Fruit fly (Drosophila melanogaster) whole organism, embryonic: Measurements from ENCODE around the gene CG11670.

Experiments
- CG10431 ChIP-seq: fragments of 200-800 bp; sonication (Bioruptor generic); optimal IDR thresholded peaks from 3 replicates; lab custom pipeline; 2018; ENCODE audit warnings: missing biosample characterization, mild to moderate bottlenecking, missing genetic modification characterization
- CG11504 ChIP-seq: fragments of 200-800 bp; sonication (Bioruptor generic); optimal IDR thresholded peaks from 3 replicates; lab custom pipeline; 2019; ENCODE audit warnings: missing biosample characterization, mild to moderate bottlenecking, missing genetic modification characterization, moderate library complexity
- CG11695 ChIP-seq: fragments of 200-800 bp; sonication (Bioruptor generic); IDR thresholded peaks from 3 replicates; pipeline ENCODE4 v1.3.6; 2022; ENCODE audit warnings: missing biosample characterization, missing genetic modification characterization
- CG12155 ChIP-seq: fragments of 200-800 bp; sonication (Bioruptor generic); optimal IDR thresholded peaks from 3 replicates; lab custom pipeline; 2016; ENCODE audit warnings: missing biosample characterization, missing genetic modification characterization
- CG14860 ChIP-seq: fragments of 200-800 bp; sonication (Bioruptor generic); IDR thresholded peaks from 3 replicates; pipeline ENCODE4 v1.3.6; 2022; ENCODE audit warnings: missing biosample characterization, missing genetic modification characterization; ENCODE audit not compliant: partially characterized antibody
- CG15696 ChIP-seq: fragments of 200-800 bp; sonication (Bioruptor generic); optimal IDR thresholded peaks from 2 replicates; lab custom pipeline; 2019; ENCODE audit warnings: missing biosample characterization, mild to moderate bottlenecking, missing genetic modification characterization, moderate library complexity
- CG18599 ChIP-seq: fragments of 200-800 bp; sonication (Bioruptor generic); optimal IDR thresholded peaks from 3 replicates; lab custom pipeline; 2017; ENCODE audit warnings: missing biosample characterization, missing genetic modification characterization, mild to moderate bottlenecking, moderate library complexity, missing genetic modification reagents
- CG30403 ChIP-seq: fragments of 200-800 bp; sonication (Bioruptor generic); optimal IDR thresholded peaks from 3 replicates; lab custom pipeline; 2016; ENCODE audit warnings: missing biosample characterization, missing genetic modification characterization
- CG3163 ChIP-seq: fragments of 200-800 bp; sonication (Bioruptor generic); optimal IDR thresholded peaks from 3 replicates; lab custom pipeline; 2016; ENCODE audit warnings: missing biosample characterization, missing genetic modification characterization
- CG4730 ChIP-seq: fragments of 200-800 bp; sonication (Bioruptor generic); IDR thresholded peaks from 2 replicates; pipeline ENCODE4 v1.3.6; 2022; ENCODE audit warnings: missing biosample characterization, missing genetic modification characterization
- CG6254 ChIP-seq: fragments of 200-800 bp; sonication (Bioruptor generic); optimal IDR thresholded peaks from 3 replicates; lab custom pipeline; 2017; ENCODE audit warnings: mild to moderate bottlenecking, missing biosample characterization, missing genetic modification reagents, missing genetic modification characterization
- CG6689 ChIP-seq: fragments of 200-800 bp; sonication (Bioruptor generic); IDR thresholded peaks from 2 replicates; pipeline ENCODE4 v1.3.6; 2022; ENCODE audit warnings: missing biosample characterization, missing genetic modification characterization
- CG8388 ChIP-seq: fragments of 200-800 bp; sonication (Bioruptor generic); optimal IDR thresholded peaks from 2 replicates; lab custom pipeline; 2019; ENCODE audit warnings: missing biosample characterization, mild to moderate bottlenecking, missing genetic modification characterization, moderate library complexity
- CG8924 ChIP-seq: fragments of 200-800 bp; optimal IDR thresholded peaks from 3 replicates; lab custom pipeline; 2019; ENCODE audit warnings: missing biosample characterization, mild to moderate bottlenecking, missing genetic modification characterization, moderate library complexity
- CG9437 ChIP-seq: fragments of 200-800 bp; sonication (Bioruptor generic); optimal IDR thresholded peaks from 2 replicates; lab custom pipeline; 2018; ENCODE audit warnings: missing biosample characterization, mild to moderate bottlenecking, missing genetic modification characterization
- CG9876 ChIP-seq: fragments of 200-800 bp; sonication (Bioruptor generic); optimal IDR thresholded peaks from 2 replicates; lab custom pipeline; 2016; ENCODE audit warnings: missing biosample characterization, missing genetic modification characterization
- CrebB ChIP-seq: fragments of 200-800 bp; sonication (Bioruptor generic); optimal IDR thresholded peaks from 3 replicates; lab custom pipeline; 2018; ENCODE audit warnings: missing biosample characterization, mild to moderate bottlenecking, missing genetic modification characterization
- Drgx ChIP-seq: fragments of 200-800 bp; sonication (Bioruptor generic); IDR thresholded peaks from 2 replicates; pipeline ENCODE4 v1.3.6; 2022; ENCODE audit warnings: missing biosample characterization, missing genetic modification characterization
- GATAe ChIP-seq: fragments of 200-800 bp; sonication (Bioruptor generic); conservative IDR thresholded peaks from 2 replicates; pipeline ENCODE4 v1.3.6; 2022; ENCODE audit warnings: missing biosample characterization, missing genetic modification characterization
- HHEX ChIP-seq: fragments of 200-800 bp; sonication (Bioruptor generic); optimal IDR thresholded peaks from 3 replicates; lab custom pipeline; 2017; ENCODE audit warnings: missing biosample characterization, mild to moderate bottlenecking, missing genetic modification characterization, missing genetic modification reagents
- HLH4C ChIP-seq: fragments of 200-800 bp; sonication (Bioruptor generic); IDR thresholded peaks from 3 replicates; pipeline ENCODE4 v1.3.6; 2022; ENCODE audit warnings: missing biosample characterization, missing genetic modification characterization; ENCODE audit not compliant: partially characterized antibody
- HmgZ ChIP-seq: fragments of 200-800 bp; sonication (Bioruptor generic); optimal IDR thresholded peaks from 2 replicates; lab custom pipeline; 2018; ENCODE audit warnings: missing biosample characterization, mild to moderate bottlenecking, missing genetic modification characterization
- Hsf ChIP-seq: fragments of 200-800 bp; sonication (Bioruptor generic); optimal IDR thresholded peaks from 3 replicates; lab custom pipeline; 2016; ENCODE audit warnings: missing biosample characterization, missing genetic modification characterization
- Lhr ChIP-seq: fragments of 200-800 bp; sonication (Bioruptor generic); optimal IDR thresholded peaks from 3 replicates; lab custom pipeline; 2017; ENCODE audit warnings: mild to moderate bottlenecking, missing biosample characterization, missing genetic modification reagents, missing genetic modification characterization
- Mes4 ChIP-seq: fragments of 200-800 bp; sonication (Bioruptor generic); optimal IDR thresholded peaks from 2 replicates; lab custom pipeline; 2016; ENCODE audit warnings: missing biosample characterization, missing genetic modification characterization
- Opbp ChIP-seq: fragments of 200-800 bp; sonication (Bioruptor generic); IDR thresholded peaks from 3 replicates; pipeline ENCODE4 v1.3.6; 2022; ENCODE audit warnings: missing biosample characterization, missing genetic modification characterization; ENCODE audit not compliant: partially characterized antibody
- Sin3A ChIP-seq: fragments of >200 bp; optimal IDR thresholded peaks from 2 replicates; lab custom pipeline; 2018
- Sry-δ ChIP-seq: fragments of 200-800 bp; sonication (Bioruptor generic); optimal IDR thresholded peaks from 2 replicates; lab custom pipeline; 2016; ENCODE audit warnings: missing biosample characterization, missing genetic modification characterization
- Tbp ChIP-seq: fragments of >200 bp; optimal IDR thresholded peaks from 2 replicates; lab custom pipeline; 2018; ENCODE audit warnings: missing biosample characterization, missing genetic modification characterization
- Trl ChIP-seq, 3 experiments: fragments of >200 bp in 2 of 3; fragments of 200-800 bp in 1 of 3; sonication (Bioruptor generic) in 1 of 3; optimal IDR thresholded peaks; 2 replicates in 1 of 3; 3 replicates in 2 of 3; lab custom pipeline; 2016 to 2017; ENCODE audit warnings: missing biosample characterization in 1 of 3, missing genetic modification characterization in 1 of 3
- Xrp1 ChIP-seq: fragments of 200-800 bp; sonication (Bioruptor generic); IDR thresholded peaks from 2 replicates; pipeline ENCODE4 v1.3.6; 2022; ENCODE audit warnings: missing biosample characterization, missing genetic modification characterization
- ara ChIP-seq: fragments of 200-800 bp; sonication (Bioruptor generic); IDR thresholded peaks from 2 replicates; pipeline ENCODE4 v1.3.6; 2022; ENCODE audit warnings: missing biosample characterization, missing genetic modification characterization
- bab2 ChIP-seq: fragments of 200-800 bp; sonication (Bioruptor generic); optimal IDR thresholded peaks from 2 replicates; lab custom pipeline; 2016; ENCODE audit warnings: missing biosample characterization, missing genetic modification characterization
- bigmax ChIP-seq: fragments of 200-800 bp; sonication (Bioruptor generic); optimal IDR thresholded peaks from 2 replicates; lab custom pipeline; 2018; ENCODE audit warnings: missing biosample characterization, mild to moderate bottlenecking, missing genetic modification characterization
- cas ChIP-seq: fragments of 200-800 bp; sonication (Bioruptor generic); IDR thresholded peaks from 2 replicates; pipeline ENCODE4 v1.3.6; 2022; ENCODE audit warnings: missing biosample characterization, missing genetic modification characterization
- chinmo ChIP-seq: fragments of 200-800 bp; sonication (Bioruptor generic); IDR thresholded peaks from 4 replicates; pipeline ENCODE4 v1.3.6; 2022; ENCODE audit warnings: missing biosample characterization, missing genetic modification characterization; ENCODE audit not compliant: partially characterized antibody
- cwo ChIP-seq: fragments of 200-800 bp; sonication (Bioruptor generic); optimal IDR thresholded peaks from 3 replicates; lab custom pipeline; 2017; ENCODE audit warnings: missing biosample characterization, missing genetic modification characterization, mild to moderate bottlenecking, moderate library complexity, missing genetic modification reagents
- dan ChIP-seq: fragments of 200-800 bp; sonication (Bioruptor generic); IDR thresholded peaks from 2 replicates; pipeline ENCODE4 v1.3.6; 2022; ENCODE audit warnings: missing biosample characterization, missing genetic modification characterization
- dpn ChIP-seq, 2 experiments: fragments of 200-800 bp; sonication (Bioruptor generic); optimal IDR thresholded peaks; 3 replicates each; lab custom pipeline; 2016; ENCODE audit warnings: missing biosample characterization in 2 of 2, missing genetic modification characterization in 2 of 2
- en ChIP-seq: fragments of 200-800 bp; sonication (Bioruptor generic); optimal IDR thresholded peaks from 2 replicates; lab custom pipeline; 2016; ENCODE audit warnings: missing biosample characterization, missing genetic modification characterization
- knrl ChIP-seq: fragments of 200-800 bp; sonication (Bioruptor generic); IDR thresholded peaks from 3 replicates; pipeline ENCODE4 v1.3.6; 2022; ENCODE audit warnings: missing biosample characterization, missing genetic modification characterization; ENCODE audit not compliant: partially characterized antibody
- lab ChIP-seq: fragments of 200-800 bp; sonication (Bioruptor generic); optimal IDR thresholded peaks from 3 replicates; lab custom pipeline; 2017; ENCODE audit warnings: missing biosample characterization, missing genetic modification characterization, mild to moderate bottlenecking, moderate library complexity, missing genetic modification reagents
- lmd ChIP-seq: fragments of 200-800 bp; sonication (Bioruptor generic); IDR thresholded peaks from 2 replicates; pipeline ENCODE4 v1.3.6; 2022; ENCODE audit warnings: missing biosample characterization, missing genetic modification characterization
- nmo ChIP-seq: fragments of 200-800 bp; sonication (Bioruptor generic); optimal IDR thresholded peaks from 2 replicates; lab custom pipeline; 2018; ENCODE audit warnings: missing biosample characterization, mild to moderate bottlenecking, missing genetic modification characterization, moderate library complexity
- psq ChIP-seq: fragments of 200-800 bp; sonication (Bioruptor generic); optimal IDR thresholded peaks from 2 replicates; lab custom pipeline; 2017; ENCODE audit warnings: missing biosample characterization, missing genetic modification characterization
- pzg ChIP-seq: fragments of 200-800 bp; sonication (Bioruptor generic); optimal IDR thresholded peaks from 3 replicates; lab custom pipeline; 2018; ENCODE audit warnings: missing biosample characterization, mild to moderate bottlenecking, missing genetic modification characterization, moderate library complexity
- sisA ChIP-seq: fragments of 200-800 bp; sonication (Bioruptor generic); IDR thresholded peaks from 2 replicates; pipeline ENCODE4 v1.3.6; 2022; ENCODE audit warnings: missing biosample characterization, missing genetic modification characterization
- sob ChIP-seq: fragments of 200-800 bp; sonication (Bioruptor generic); IDR thresholded peaks from 2 replicates; pipeline ENCODE4 v1.3.6; 2022; ENCODE audit warnings: missing biosample characterization, missing genetic modification characterization
- stwl ChIP-seq: fragments of 200-800 bp; sonication (Bioruptor generic); optimal IDR thresholded peaks from 3 replicates; lab custom pipeline; 2018; ENCODE audit warnings: missing biosample characterization, mild to moderate bottlenecking, missing genetic modification characterization, moderate library complexity
- tll ChIP-seq, 2 experiments: fragments of 200-800 bp in 1 of 2; fragments of >200 bp in 1 of 2; sonication (Bioruptor generic) in 1 of 2; optimal IDR thresholded peaks; 2 replicates each; lab custom pipeline; 2017 to 2019; ENCODE audit warnings: missing biosample characterization in 2 of 2, missing genetic modification characterization in 2 of 2, mild to moderate bottlenecking in 1 of 2, moderate library complexity in 1 of 2
- zfh2 ChIP-seq: fragments of 200-800 bp; sonication (Bioruptor generic); optimal IDR thresholded peaks from 2 replicates; lab custom pipeline; 2016; ENCODE audit warnings: missing biosample characterization, missing genetic modification characterization

CG11670 gene

dm6 chr3R:13088395-13088794 is 46.5 kb downstream of the CG11670 start, which contains the start of gene timeout (continued):
- no peak for TF ChIP-seq CG8924 (tag; lab: Kevin White, UChicago)
- no peak for TF ChIP-seq CG4730 (GFP tag; lab: Robert Waterston, UW)
- peak; percentile 94 for TF ChIP-seq stwl (tag; lab: Kevin White, UChicago)
- peak; percentile 73 for TF ChIP-seq HLH4C
- TF ChIP-seq lmd (GFP tag; lab: Robert Waterston, UW) = no peak
- TF ChIP-seq nmo (GFP tag; lab: Kevin White, UChicago) = peak; percentile 50
- peak; percentile 2 for TF ChIP-seq HmgZ (tag; lab: Kevin White, UChicago)
- TF ChIP-seq CG10431 = no peak
- TF ChIP-seq pzg (GFP tag; lab: Kevin White, UChicago) = peak; percentile 74
- no peak for TF ChIP-seq psq (GFP tag; lab: Kevin White, UChicago)
- TF ChIP-seq cas (GFP tag; lab: Robert Waterston, UW) = no peak
- TF ChIP-seq CG3163 (GFP tag; lab: Kevin White, UChicago) = no peak
- no peak for TF ChIP-seq CG8388 (GFP tag; lab: Kevin White, UChicago)
- no peak for TF ChIP-seq CG6254 (GFP tag; lab: Kevin White, UChicago)
- no peak for TF ChIP-seq CrebB (tag; lab: Kevin White, UChicago)
- no peak for TF ChIP-seq Drgx (GFP tag; lab: Robert Waterston, UW)
- TF ChIP-seq sob = no peak
- no peak for TF ChIP-seq CG30403
- TF ChIP-seq chinmo = 0 out of 4 replicates have a peak, but pooled peaks have one; percentile 26
- TF ChIP-seq Opbp (GFP tag; lab: Robert Waterston, UW) = peak; percentile 77; the same call in 2 of the 3 replicates
- TF ChIP-seq Mes4 (GFP tag; lab: Kevin White, UChicago) = no peak
- TF ChIP-seq en (GFP tag; lab: Kevin White, UChicago) = no peak
- TF ChIP-seq CG9876 (GFP tag; lab: Kevin White, UChicago) = no peak
- TF ChIP-seq CG11695 (GFP tag; lab: Robert Waterston, UW) = no peak
- peak; percentile 28 for TF ChIP-seq Lhr (GFP tag; lab: Kevin White, UChicago)
- peak; percentile 58; the same call in 2 of the 3 replicates for TF ChIP-seq CG14860 (GFP tag; lab: Robert Waterston, UW)
- no peak for TF ChIP-seq Trl (optimal IDR thresholded peaks at IDR 0.05; lab: Kevin White, UChicago)
- no peak for TF ChIP-seq Trl (GFP tag; optimal IDR thresholded peaks at IDR 0.05; lab: Kevin White, UChicago)
- TF ChIP-seq zfh2 (GFP tag; lab: Kevin White, UChicago) = no peak
- TF ChIP-seq dpn (GFP tag; optimal IDR thresholded peaks at IDR 0.05; lab: Kevin White, UChicago) = no peak
- no peak for TF ChIP-seq HHEX (GFP tag; lab: Kevin White, UChicago)
- TF ChIP-seq CG18599 = no peak
- no peak for TF ChIP-seq CG6689 (GFP tag; lab: Robert Waterston, UW)
- TF ChIP-seq tll (GFP tag; optimal IDR thresholded peaks at IDR 0.05; lab: Kevin White, UChicago) = no peak
- TF ChIP-seq CG11504 (tag; lab: Kevin White, UChicago) = peak; percentile 35
- TF ChIP-seq bab2 (GFP tag; lab: Kevin White, UChicago) = no peak
- TF ChIP-seq cwo = no peak
- peak; percentile 74; the same call in 2 of the 3 replicates for TF ChIP-seq knrl (GFP tag; lab: Robert Waterston, UW)
- TF ChIP-seq dan (GFP tag; lab: Robert Waterston, UW) = no peak
- no peak for TF ChIP-seq Hsf
- no peak for TF ChIP-seq CG9437 (GFP tag; lab: Kevin White, UChicago)
- no peak for TF ChIP-seq bigmax (GFP tag; lab: Kevin White, UChicago)
- TF ChIP-seq GATAe (GFP tag; lab: Robert Waterston, UW) = no peak
- no peak for TF ChIP-seq CG12155 (GFP tag; lab: Kevin White, UChicago)
- TF ChIP-seq lab (GFP tag; lab: Kevin White, UChicago) = no peak
- no peak for TF ChIP-seq CG15696 (tag; lab: Kevin White, UChicago)
- TF ChIP-seq ara (GFP tag; lab: Robert Waterston, UW) = no peak
- TF ChIP-seq Tbp = no peak
- TF ChIP-seq Sry-δ (GFP tag; lab: Kevin White, UChicago) = peak; percentile 76
- no peak for TF ChIP-seq sisA
- TF ChIP-seq Xrp1 (GFP tag; lab: Robert Waterston, UW) = no peak
- peak; percentile 25 for TF ChIP-seq Sin3A (lab: Kevin White, UChicago)
